Fruit fly (Drosophila melanogaster) whole organism, embryonic: ENCODE measurements around the gene Fatp1.
A peak's percentile ranks its signal among the peaks of the same experiment; 100 is the strongest.

Source experiments
- Ada2b ChIP-seq: fragments of 200-800 bp; sonication (Bioruptor generic); IDR thresholded peaks from 2 replicates; pipeline ENCODE4 v1.3.6; 2022; ENCODE audit warnings: missing biosample characterization, missing genetic modification characterization
- Atf-2 ChIP-seq: fragments of 200-800 bp; sonication (Bioruptor generic); optimal IDR thresholded peaks from 2 replicates; lab custom pipeline; 2016; ENCODE audit warnings: missing biosample characterization, missing genetic modification characterization
- B-H2 ChIP-seq: fragments of 200-800 bp; sonication (Bioruptor generic); optimal IDR thresholded peaks from 2 replicates; lab custom pipeline; 2018; ENCODE audit warnings: missing biosample characterization, mild to moderate bottlenecking, missing genetic modification characterization
- Bdp1 ChIP-seq: fragments of 200-800 bp; sonication (Bioruptor generic); optimal IDR thresholded peaks from 3 replicates; lab custom pipeline; 2016; ENCODE audit warnings: missing biosample characterization, missing genetic modification characterization
- C15 ChIP-seq: fragments of 200-800 bp; sonication (Bioruptor generic); IDR thresholded peaks from 3 replicates; pipeline ENCODE4 v1.3.6; 2022; ENCODE audit warnings: missing biosample characterization, missing genetic modification characterization
- CG10267 ChIP-seq: fragments of 200-800 bp; sonication (Bioruptor generic); optimal IDR thresholded peaks from 2 replicates; lab custom pipeline; 2018; ENCODE audit warnings: missing biosample characterization, mild to moderate bottlenecking, missing genetic modification characterization, moderate library complexity
- CG10274 ChIP-seq: fragments of 200-800 bp; sonication (Bioruptor generic); optimal IDR thresholded peaks from 3 replicates; lab custom pipeline; 2017; ENCODE audit warnings: missing biosample characterization, mild to moderate bottlenecking, missing genetic modification characterization
- CG10979 ChIP-seq: fragments of 200-800 bp; sonication (Bioruptor generic); optimal IDR thresholded peaks from 2 replicates; lab custom pipeline; 2018; ENCODE audit warnings: missing biosample characterization, mild to moderate bottlenecking, missing genetic modification characterization, moderate library complexity
- CG11247 ChIP-seq: fragments of 200-800 bp; sonication (Bioruptor generic); IDR thresholded peaks from 2 replicates; pipeline ENCODE4 v1.3.6; 2022; ENCODE audit warnings: missing biosample characterization, missing genetic modification characterization
- CG11504 ChIP-seq: fragments of 200-800 bp; sonication (Bioruptor generic); optimal IDR thresholded peaks from 3 replicates; lab custom pipeline; 2019; ENCODE audit warnings: missing biosample characterization, mild to moderate bottlenecking, missing genetic modification characterization, moderate library complexity
- CG1233 ChIP-seq: fragments of 200-800 bp; sonication (Bioruptor generic); optimal IDR thresholded peaks from 4 replicates; lab custom pipeline; 2018; ENCODE audit warnings: missing biosample characterization, mild to moderate bottlenecking, missing genetic modification characterization
- CG12391 ChIP-seq: fragments of 200-800 bp; sonication (Bioruptor generic); optimal IDR thresholded peaks from 3 replicates; lab custom pipeline; 2018; ENCODE audit warnings: missing biosample characterization, mild to moderate bottlenecking, missing genetic modification characterization, moderate library complexity
- CG14014 ChIP-seq: fragments of 200-800 bp; sonication (Bioruptor generic); IDR thresholded peaks from 2 replicates; pipeline ENCODE4 v1.3.6; 2022; ENCODE audit warnings: missing biosample characterization, missing genetic modification characterization
- CG14667 ChIP-seq: fragments of 200-800 bp; sonication (Bioruptor generic); IDR thresholded peaks from 2 replicates; pipeline ENCODE4 v1.3.6; 2022; ENCODE audit warnings: missing biosample characterization, missing genetic modification characterization
- CG1602 ChIP-seq: fragments of 200-800 bp; sonication (Bioruptor generic); optimal IDR thresholded peaks from 3 replicates; lab custom pipeline; 2016; ENCODE audit warnings: missing biosample characterization, missing genetic modification characterization
- CG18599 ChIP-seq: fragments of 200-800 bp; sonication (Bioruptor generic); optimal IDR thresholded peaks from 3 replicates; lab custom pipeline; 2017; ENCODE audit warnings: missing biosample characterization, missing genetic modification characterization, mild to moderate bottlenecking, moderate library complexity, missing genetic modification reagents
- CG2202 ChIP-seq: fragments of 200-800 bp; sonication (Bioruptor generic); optimal IDR thresholded peaks from 2 replicates; lab custom pipeline; 2018; ENCODE audit warnings: missing biosample characterization, mild to moderate bottlenecking, missing genetic modification characterization
- CG2712 ChIP-seq: fragments of 200-800 bp; optimal IDR thresholded peaks from 3 replicates; lab custom pipeline; 2019; ENCODE audit warnings: missing biosample characterization, mild to moderate bottlenecking, missing genetic modification characterization, moderate library complexity
- CG33213 ChIP-seq: fragments of 200-800 bp; sonication (Bioruptor generic); optimal IDR thresholded peaks from 3 replicates; lab custom pipeline; 2016; ENCODE audit warnings: missing biosample characterization, missing genetic modification characterization
- CG5180 ChIP-seq: fragments of 200-800 bp; sonication (Bioruptor generic); optimal IDR thresholded peaks from 3 replicates; lab custom pipeline; 2017; ENCODE audit warnings: missing biosample characterization, missing genetic modification characterization, mild to moderate bottlenecking, moderate library complexity, missing genetic modification reagents
- CG6272 ChIP-seq: fragments of 200-800 bp; sonication (Bioruptor generic); IDR thresholded peaks from 2 replicates; pipeline ENCODE4 v1.3.6; 2022; ENCODE audit warnings: missing biosample characterization, missing genetic modification characterization
- CG9727 ChIP-seq: fragments of 200-800 bp; sonication (Bioruptor generic); optimal IDR thresholded peaks from 3 replicates; lab custom pipeline; 2017; ENCODE audit warnings: missing biosample characterization, mild to moderate bottlenecking, missing genetic modification characterization
- D19A ChIP-seq: fragments of 200-800 bp; optimal IDR thresholded peaks from 3 replicates; lab custom pipeline; 2019; ENCODE audit warnings: missing biosample characterization, mild to moderate bottlenecking, missing genetic modification characterization, moderate library complexity
- Dll ChIP-seq: fragments of 200-800 bp; sonication (Bioruptor generic); IDR thresholded peaks from 4 replicates; pipeline ENCODE4 v1.3.6; 2022; ENCODE audit warnings: missing biosample characterization, missing genetic modification characterization; ENCODE audit not compliant: partially characterized antibody
- Ets65A ChIP-seq: fragments of 200-800 bp; sonication (Bioruptor generic); peaks from one replicate; lab custom pipeline; 2016; ENCODE audit warnings: missing biosample characterization, missing genetic modification characterization
- H2.0 ChIP-seq: fragments of 200-800 bp; sonication (Bioruptor generic); IDR thresholded peaks from 2 replicates; pipeline ENCODE4 v1.3.6; 2022; ENCODE audit warnings: missing biosample characterization, missing genetic modification characterization
- Hey ChIP-seq: fragments of 200-800 bp; sonication (Bioruptor generic); optimal IDR thresholded peaks from 3 replicates; lab custom pipeline; 2018; ENCODE audit warnings: missing biosample characterization, mild to moderate bottlenecking, missing genetic modification characterization
- Neu2 ChIP-seq: fragments of 200-800 bp; sonication (Bioruptor generic); optimal IDR thresholded peaks from 3 replicates; lab custom pipeline; 2016; ENCODE audit warnings: missing biosample characterization, missing genetic modification characterization, borderline replicate concordance
- Nf-YC ChIP-seq: fragments of 200-800 bp; optimal IDR thresholded peaks from 3 replicates; lab custom pipeline; 2019; ENCODE audit warnings: missing biosample characterization, mild to moderate bottlenecking, missing genetic modification characterization, moderate library complexity
- NfI ChIP-seq: fragments of 200-800 bp; sonication (Bioruptor generic); optimal IDR thresholded peaks from 3 replicates; lab custom pipeline; 2018; ENCODE audit warnings: missing biosample characterization, mild to moderate bottlenecking, missing genetic modification characterization, moderate library complexity
- Ptx1 ChIP-seq: fragments of 200-800 bp; sonication (Bioruptor generic); IDR thresholded peaks from 2 replicates; pipeline ENCODE4 v1.3.6; 2022; ENCODE audit warnings: missing biosample characterization, missing genetic modification characterization
- Scr ChIP-seq: fragments of 200-800 bp; sonication (Bioruptor generic); IDR thresholded peaks from 2 replicates; pipeline ENCODE4 v1.3.6; 2022; ENCODE audit warnings: missing biosample characterization, missing genetic modification characterization; ENCODE audit not compliant: partially characterized antibody
- Xbp1 ChIP-seq: fragments of 200-800 bp; sonication (Bioruptor generic); optimal IDR thresholded peaks from 3 replicates; lab custom pipeline; 2016; ENCODE audit warnings: missing biosample characterization, mild to moderate bottlenecking, missing genetic modification characterization
- bigmax ChIP-seq: fragments of 200-800 bp; sonication (Bioruptor generic); optimal IDR thresholded peaks from 2 replicates; lab custom pipeline; 2018; ENCODE audit warnings: missing biosample characterization, mild to moderate bottlenecking, missing genetic modification characterization
- cad ChIP-seq: fragments of >200 bp; optimal IDR thresholded peaks from 2 replicates; lab custom pipeline; 2017; ENCODE audit warnings: missing biosample characterization, missing genetic modification characterization
- caup ChIP-seq: fragments of 200-800 bp; sonication (Bioruptor generic); optimal IDR thresholded peaks from 3 replicates; lab custom pipeline; 2017; ENCODE audit warnings: missing biosample characterization, mild to moderate bottlenecking, missing genetic modification characterization, moderate library complexity; ENCODE audit not compliant: severe bottlenecking
- dan ChIP-seq: fragments of 200-800 bp; sonication (Bioruptor generic); IDR thresholded peaks from 2 replicates; pipeline ENCODE4 v1.3.6; 2022; ENCODE audit warnings: missing biosample characterization, missing genetic modification characterization
- esg ChIP-seq: fragments of 200-800 bp; sonication (Bioruptor generic); conservative IDR thresholded peaks from 2 replicates; pipeline ENCODE4 v1.3.6; 2022; ENCODE audit warnings: missing biosample characterization, missing genetic modification characterization
- h ChIP-seq: fragments of >200 bp; optimal IDR thresholded peaks from 2 replicates; lab custom pipeline; 2017
- jing ChIP-seq: fragments of 200-800 bp; sonication (Bioruptor generic); optimal IDR thresholded peaks from 2 replicates; lab custom pipeline; 2018; ENCODE audit warnings: missing biosample characterization, mild to moderate bottlenecking, missing genetic modification characterization
- nmo ChIP-seq: fragments of 200-800 bp; sonication (Bioruptor generic); optimal IDR thresholded peaks from 2 replicates; lab custom pipeline; 2018; ENCODE audit warnings: missing biosample characterization, mild to moderate bottlenecking, missing genetic modification characterization, moderate library complexity
- salm ChIP-seq: fragments of 200-800 bp; sonication (Bioruptor generic); optimal IDR thresholded peaks from 2 replicates; lab custom pipeline; 2018; ENCODE audit warnings: missing biosample characterization, mild to moderate bottlenecking, missing genetic modification characterization
- seq ChIP-seq: fragments of 200-800 bp; sonication (Bioruptor generic); IDR thresholded peaks from 2 replicates; pipeline ENCODE4 v1.3.6; 2022; ENCODE audit warnings: missing biosample characterization, missing genetic modification characterization
- sob ChIP-seq: fragments of 200-800 bp; sonication (Bioruptor generic); IDR thresholded peaks from 2 replicates; pipeline ENCODE4 v1.3.6; 2022; ENCODE audit warnings: missing biosample characterization, missing genetic modification characterization
- tap ChIP-seq: fragments of 200-800 bp; optimal IDR thresholded peaks from 3 replicates; lab custom pipeline; 2019; ENCODE audit warnings: missing biosample characterization, mild to moderate bottlenecking, missing genetic modification characterization, moderate library complexity
- tio ChIP-seq: fragments of 200-800 bp; sonication (Bioruptor generic); optimal IDR thresholded peaks from 2 replicates; lab custom pipeline; 2017; ENCODE audit warnings: missing biosample characterization, missing genetic modification characterization, inconsistent platforms
- trem ChIP-seq: fragments of 200-800 bp; optimal IDR thresholded peaks from 3 replicates; lab custom pipeline; 2019; ENCODE audit warnings: missing biosample characterization, mild to moderate bottlenecking, missing genetic modification characterization, moderate library complexity
- vvl ChIP-seq: fragments of 200-800 bp; sonication (Bioruptor generic); IDR thresholded peaks from 2 replicates; pipeline ENCODE4 v1.3.6; 2022; ENCODE audit warnings: missing biosample characterization, missing genetic modification characterization
- z ChIP-seq: fragments of 200-800 bp; sonication (Bioruptor generic); IDR thresholded peaks from 3 replicates; pipeline ENCODE4 v1.3.6; 2022; ENCODE audit warnings: missing biosample characterization, missing genetic modification characterization
- zen ChIP-seq: fragments of 200-800 bp; sonication (Bioruptor generic); optimal IDR thresholded peaks from 3 replicates; lab custom pipeline; 2018; ENCODE audit warnings: missing biosample characterization, mild to moderate bottlenecking, missing genetic modification characterization, moderate library complexity
- zf30C ChIP-seq: fragments of 200-800 bp; sonication (Bioruptor generic); optimal IDR thresholded peaks from 3 replicates; lab custom pipeline; 2018; ENCODE audit warnings: missing biosample characterization, mild to moderate bottlenecking, missing genetic modification characterization

Fatp1 gene

DNA sequence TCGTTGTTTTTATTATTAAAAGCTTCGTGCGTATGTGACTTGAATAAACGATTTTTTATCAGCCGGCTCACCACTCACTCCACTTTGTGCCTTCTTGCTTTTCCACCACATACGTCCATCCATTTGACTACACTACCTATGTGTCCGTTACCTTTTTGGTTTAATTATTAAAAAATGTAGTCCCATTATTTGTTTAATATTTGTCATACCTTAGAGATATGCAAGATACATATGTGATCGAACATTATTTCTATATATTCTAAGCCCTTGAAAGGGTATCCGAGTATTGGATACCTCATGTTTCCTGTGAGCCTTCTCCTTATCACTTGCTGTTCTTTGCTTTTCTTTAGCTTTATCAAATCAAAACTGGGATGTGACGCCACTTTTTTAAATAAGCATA is 2.2 kb upstream of the Fatp1 start (continued):
- TF ChIP-seq dan (GFP tag; lab: Robert Waterston, UW), result no peak
- TF ChIP-seq Ada2b, result peak; percentile 58
- TF ChIP-seq CG10979 (tag; lab: Kevin White, UChicago), result peak; percentile 43
- no peak for TF ChIP-seq h (lab: Kevin White, UChicago)
- TF ChIP-seq Nf-YC, result no peak
- peak; percentile 8 for TF ChIP-seq CG1602 (GFP tag; lab: Kevin White, UChicago)
- TF ChIP-seq CG10274, result peak; percentile 21
- no peak for TF ChIP-seq trem
- TF ChIP-seq bigmax, result no peak
- peak; percentile 62 for TF ChIP-seq CG2712 (tag; lab: Kevin White, UChicago)
- TF ChIP-seq cad (GFP tag; lab: Kevin White, UChicago), result no peak
- no peak for TF ChIP-seq jing (GFP tag; lab: Kevin White, UChicago)
- TF ChIP-seq z (GFP tag; lab: Robert Waterston, UW), result no peak
- no peak for TF ChIP-seq zen
- TF ChIP-seq nmo (GFP tag; lab: Kevin White, UChicago), result peak; percentile 51
- TF ChIP-seq tap (tag; lab: Kevin White, UChicago), result peak; percentile 54
- no peak for TF ChIP-seq zf30C (GFP tag; lab: Kevin White, UChicago)
- peak; percentile 59 for TF ChIP-seq NfI (GFP tag; lab: Kevin White, UChicago)
- TF ChIP-seq vvl (GFP tag; lab: Robert Waterston, UW), result peak; percentile 85
- no peak for TF ChIP-seq B-H2
- peak; percentile 37; the same call in 1 of the 2 replicates for TF ChIP-seq CG14667
- TF ChIP-seq H2.0 (GFP tag; lab: Robert Waterston, UW), result peak; percentile 53; the same call in 1 of the 2 replicates
- TF ChIP-seq Bdp1 (GFP tag; lab: Kevin White, UChicago), result no peak
- TF ChIP-seq tio (GFP tag; lab: Kevin White, UChicago), result peak; percentile 12
- peak; percentile 61 for TF ChIP-seq caup (GFP tag; lab: Kevin White, UChicago)
- TF ChIP-seq CG12391, result peak; percentile 61
- peak; percentile 49 for TF ChIP-seq CG1233
- TF ChIP-seq CG33213 (GFP tag; lab: Kevin White, UChicago), result no peak
- TF ChIP-seq Ets65A (GFP tag; lab: Kevin White, UChicago), result peak; percentile 68
- TF ChIP-seq salm (tag; lab: Kevin White, UChicago), result peak; percentile 14
- TF ChIP-seq Xbp1 (GFP tag; lab: Kevin White, UChicago), result peak; percentile 47
- TF ChIP-seq CG5180 (GFP tag; lab: Kevin White, UChicago), result peak; percentile 15
- peak; percentile 95 for TF ChIP-seq D19A
- TF ChIP-seq esg (GFP tag; lab: Robert Waterston, UW), result peak; percentile 71
- peak; percentile 85 for TF ChIP-seq CG18599 (GFP tag; lab: Kevin White, UChicago)
- TF ChIP-seq CG9727 (GFP tag; lab: Kevin White, UChicago), result peak; percentile 43
- TF ChIP-seq Dll (GFP tag; lab: Robert Waterston, UW), result no peak
- TF ChIP-seq sob (GFP tag; lab: Robert Waterston, UW), result peak; percentile 67
- TF ChIP-seq CG6272 (GFP tag; lab: Robert Waterston, UW), result 0 out of 2 replicates have a peak, but pooled peaks have one; percentile 32
- peak; percentile 76 for TF ChIP-seq CG11504 (tag; lab: Kevin White, UChicago)
- TF ChIP-seq Scr, result no peak
- TF ChIP-seq seq, result no peak
- TF ChIP-seq Neu2 (GFP tag; lab: Kevin White, UChicago), result no peak
- no peak for TF ChIP-seq CG2202 (tag; lab: Kevin White, UChicago)
- no peak for TF ChIP-seq Hey (tag; lab: Kevin White, UChicago)
- peak; percentile 64 for TF ChIP-seq CG14014 (GFP tag; lab: Robert Waterston, UW)
- peak; percentile 36 for TF ChIP-seq Atf-2 (GFP tag; lab: Kevin White, UChicago)
- TF ChIP-seq CG11247, result peak; percentile 44; the same call in 1 of the 2 replicates
- TF ChIP-seq Ptx1, result peak; percentile 80
- TF ChIP-seq C15, result no peak
- TF ChIP-seq CG10267 (tag; lab: Kevin White, UChicago), result peak; percentile 36
